Worm (Caenorhabditis elegans) whole organism, L1 larva: ENCODE data around the gene scav-3.

ENCODE experiments used
- F16B12.6 ChIP-seq: fragments of 150-350 bp; optimal IDR thresholded peaks from 2 replicates; lab custom pipeline; 2014; ENCODE audit warnings: missing biosample characterization, missing genetic modification characterization
- aly-2 ChIP-seq: fragments of 150-350 bp; optimal IDR thresholded peaks from 2 replicates; lab custom pipeline; 2014; ENCODE audit warnings: missing biosample characterization, missing genetic modification characterization
- ama-1 ChIP-seq: fragments of 150-350 bp; optimal IDR thresholded peaks from 2 replicates; lab custom pipeline; 2014
- ceh-82 ChIP-seq, 3 experiments: fragments of 150-350 bp in 1 of 3; sonication (generic microtip) in 2 of 3; optimal IDR thresholded peaks; 2 replicates each; lab custom pipeline; 2014 to 2017; ENCODE audit warnings: missing biosample characterization in 3 of 3, missing genetic modification characterization in 3 of 3
- ceh-90 ChIP-seq: sonication (generic microtip); optimal IDR thresholded peaks from 2 replicates; lab custom pipeline; 2016; ENCODE audit warnings: missing genetic modification characterization, missing compliant biosample characterization
- ces-1 ChIP-seq: fragments of 150-350 bp; optimal IDR thresholded peaks from 2 replicates; lab custom pipeline; 2014; ENCODE audit warnings: missing biosample characterization, missing genetic modification reagents, missing genetic modification characterization
- dpl-1 ChIP-seq, 3 experiments: fragments of 150-350 bp in 2 of 3; sonication (generic microtip) in 1 of 3; optimal IDR thresholded peaks; 2 replicates each; lab custom pipeline; 2014 to 2017; ENCODE audit warnings: missing biosample characterization in 3 of 3, missing genetic modification characterization in 3 of 3, missing genetic modification reagents in 3 of 3
- dsc-1 ChIP-seq: sonication (generic microtip); optimal IDR thresholded peaks from 2 replicates; lab custom pipeline; 2016; ENCODE audit warnings: mild to moderate bottlenecking, missing genetic modification characterization, missing compliant biosample characterization
- efl-1 ChIP-seq, 4 experiments: fragments of 150-350 bp; optimal IDR thresholded peaks in 3 of 4; peaks in 1 of 4; 1 replicate in 1 of 4; 2 replicates in 3 of 4; lab custom pipeline; 2014; ENCODE audit warnings: missing biosample characterization in 2 of 4, missing genetic modification characterization in 2 of 4, missing genetic modification reagents in 2 of 4
- efl-3 ChIP-seq: fragments of 200-800 bp; sonication (Bioruptor generic); optimal IDR thresholded peaks from 2 replicates; lab custom pipeline; 2018; ENCODE audit warnings: mild to moderate bottlenecking, missing genetic modification characterization, missing compliant biosample characterization
- elt-2 ChIP-seq: sonication (generic microtip); optimal IDR thresholded peaks from 2 replicates; lab custom pipeline; 2016; ENCODE audit warnings: missing genetic modification characterization, mild to moderate bottlenecking, inconsistent platforms, missing compliant biosample characterization, missing genetic modification reagents
- fkh-10 ChIP-seq: sonication (generic microtip); optimal IDR thresholded peaks from 2 replicates; lab custom pipeline; 2017; ENCODE audit warnings: missing biosample characterization, missing genetic modification reagents, missing genetic modification characterization
- fkh-8 ChIP-seq: sonication (generic microtip); optimal IDR thresholded peaks from 2 replicates; lab custom pipeline; 2016; ENCODE audit warnings: mild to moderate bottlenecking, missing genetic modification characterization, missing compliant biosample characterization
- fos-1 ChIP-seq: fragments of 150-350 bp; optimal IDR thresholded peaks from 2 replicates; lab custom pipeline; 2014; ENCODE audit warnings: missing biosample characterization, missing genetic modification characterization
- lin-14 ChIP-seq: fragments of 200-800 bp; sonication (Bioruptor generic); optimal IDR thresholded peaks from 2 replicates; lab custom pipeline; 2018; ENCODE audit warnings: mild to moderate bottlenecking, missing genetic modification characterization, moderate library complexity, missing compliant biosample characterization
- lin-15B ChIP-seq: fragments of 150-350 bp; sonication (generic microtip); optimal IDR thresholded peaks from 3 replicates; lab custom pipeline; 2014; ENCODE audit warnings: missing biosample characterization, missing genetic modification characterization
- lin-35 ChIP-seq, 2 experiments: fragments of 150-350 bp; optimal IDR thresholded peaks; 2 replicates each; lab custom pipeline; 2014; ENCODE audit warnings: missing biosample characterization in 2 of 2, missing genetic modification characterization in 2 of 2, missing genetic modification reagents in 2 of 2
- lir-3 ChIP-seq: sonication (generic microtip); optimal IDR thresholded peaks from 2 replicates; lab custom pipeline; 2016; ENCODE audit warnings: mild to moderate bottlenecking, missing genetic modification characterization, moderate library complexity, missing compliant biosample characterization; ENCODE audit not compliant: poor library complexity
- lsy-2 ChIP-seq, 2 experiments: fragments of 150-350 bp; optimal IDR thresholded peaks; 2 replicates each; lab custom pipeline; 2014; ENCODE audit warnings: missing biosample characterization in 2 of 2, missing genetic modification characterization in 2 of 2
- mdl-1 ChIP-seq, 2 experiments: fragments of 150-350 bp; optimal IDR thresholded peaks; 2 replicates each; lab custom pipeline; 2014 to 2017; ENCODE audit warnings: missing biosample characterization in 2 of 2, missing genetic modification characterization in 2 of 2, inconsistent platforms in 1 of 2
- mep-1 ChIP-seq: fragments of 150-350 bp; optimal IDR thresholded peaks from 2 replicates; lab custom pipeline; 2014; ENCODE audit warnings: missing biosample characterization, missing genetic modification characterization
- nhr-12 ChIP-seq: sonication (generic microtip); optimal IDR thresholded peaks from 2 replicates; lab custom pipeline; 2017; ENCODE audit warnings: missing biosample characterization, missing genetic modification characterization
- nhr-237 ChIP-seq: fragments of 150-350 bp; optimal IDR thresholded peaks from 2 replicates; lab custom pipeline; 2014; ENCODE audit warnings: missing biosample characterization, missing genetic modification characterization
- nhr-28 ChIP-seq: fragments of 150-350 bp; optimal IDR thresholded peaks from 2 replicates; lab custom pipeline; 2014; ENCODE audit warnings: missing biosample characterization, missing genetic modification characterization
- nhr-47 ChIP-seq: sonication (generic microtip); optimal IDR thresholded peaks from 2 replicates; lab custom pipeline; 2016; ENCODE audit warnings: mild to moderate bottlenecking, missing genetic modification characterization, moderate library complexity, missing compliant biosample characterization
- nhr-90 ChIP-seq: sonication (generic microtip); optimal IDR thresholded peaks from 2 replicates; lab custom pipeline; 2016; ENCODE audit warnings: mild to moderate bottlenecking, missing genetic modification characterization, missing compliant biosample characterization; ENCODE audit not compliant: poor library complexity
- pag-3 ChIP-seq: sonication (generic microtip); optimal IDR thresholded peaks from 2 replicates; lab custom pipeline; 2017; ENCODE audit warnings: missing genetic modification characterization, mild to moderate bottlenecking, missing compliant biosample characterization, antibody characterized with exemption, borderline replicate concordance; ENCODE audit not compliant: insufficient read depth
- snpc-4 ChIP-seq: fragments of 150-350 bp; optimal IDR thresholded peaks from 2 replicates; lab custom pipeline; 2014; ENCODE audit warnings: missing biosample characterization, missing genetic modification characterization
- snu-23 ChIP-seq: sonication (generic microtip); optimal IDR thresholded peaks from 2 replicates; lab custom pipeline; 2016; ENCODE audit warnings: missing genetic modification characterization, missing compliant biosample characterization
- sptf-1 ChIP-seq: fragments of 150-350 bp; optimal IDR thresholded peaks from 2 replicates; lab custom pipeline; 2014; ENCODE audit warnings: missing biosample characterization, missing genetic modification characterization
- sup-37 ChIP-seq: fragments of 200-800 bp; sonication (Bioruptor generic); optimal IDR thresholded peaks from 2 replicates; lab custom pipeline; 2018; ENCODE audit warnings: mild to moderate bottlenecking, missing genetic modification characterization, missing compliant biosample characterization
- swsn-7 ChIP-seq: sonication (generic microtip); optimal IDR thresholded peaks from 2 replicates; lab custom pipeline; 2016; ENCODE audit warnings: missing genetic modification characterization, missing compliant biosample characterization
- tbx-2 ChIP-seq: sonication (generic microtip); optimal IDR thresholded peaks from 2 replicates; lab custom pipeline; 2016; ENCODE audit warnings: missing genetic modification characterization, missing compliant biosample characterization
- unc-30 ChIP-seq: sonication (generic microtip); optimal IDR thresholded peaks from 2 replicates; lab custom pipeline; 2017; ENCODE audit warnings: missing biosample characterization, missing genetic modification characterization
- unc-62 ChIP-seq: fragments of 150-350 bp; optimal IDR thresholded peaks from 2 replicates; lab custom pipeline; 2014; ENCODE audit warnings: missing biosample characterization, missing genetic modification reagents, missing genetic modification characterization
- unc-86 ChIP-seq: sonication (generic microtip); optimal IDR thresholded peaks from 2 replicates; lab custom pipeline; 2016; ENCODE audit warnings: missing genetic modification characterization, missing compliant biosample characterization
- unc-98 ChIP-seq: fragments of 200-800 bp; sonication (Bioruptor generic); IDR thresholded peaks from 2 replicates; pipeline ENCODE4 v1.3.6; 2022; ENCODE audit warnings: missing genetic modification characterization, missing compliant biosample characterization
- vab-15 ChIP-seq: sonication (generic microtip); optimal IDR thresholded peaks from 2 replicates; lab custom pipeline; 2017; ENCODE audit warnings: missing genotype, mild to moderate bottlenecking, missing genetic modification characterization, missing compliant biosample characterization
- xbp-1 ChIP-seq: sonication (generic microtip); optimal IDR thresholded peaks from 2 replicates; lab custom pipeline; 2016; ENCODE audit warnings: missing genetic modification characterization, missing compliant biosample characterization

The scav-3 gene

DNA sequence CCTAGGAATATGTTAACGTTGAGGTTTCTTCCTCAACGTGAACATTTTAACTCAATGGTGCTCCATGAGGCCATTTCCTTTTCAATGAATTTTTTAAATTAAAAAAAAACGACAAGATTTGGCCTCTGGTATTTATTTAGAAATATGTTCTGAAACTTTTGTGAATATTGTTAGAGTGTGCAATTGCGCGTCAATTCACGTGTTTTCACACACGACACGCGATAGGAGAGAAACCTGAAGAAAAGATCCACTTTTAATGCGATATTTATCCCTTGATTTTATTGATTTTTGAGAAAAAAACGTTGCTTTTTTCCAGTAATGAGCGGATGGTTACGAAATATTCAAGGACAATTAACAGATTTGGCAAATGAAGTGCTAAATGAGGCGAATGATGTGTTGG, 42.6 kb upstream of the scav-3 start, which contains the start of gene sql-1 (continued):
- TF ChIP-seq F16B12.6 (tag; lab: Kevin White, UChicago): peak; percentile 79
- TF ChIP-seq sptf-1: no peak
- no peak for TF ChIP-seq ces-1 (GFP tag; lab: Kevin White, UChicago)
- TF ChIP-seq nhr-237 (tag; lab: Kevin White, UChicago): no peak

DNA sequence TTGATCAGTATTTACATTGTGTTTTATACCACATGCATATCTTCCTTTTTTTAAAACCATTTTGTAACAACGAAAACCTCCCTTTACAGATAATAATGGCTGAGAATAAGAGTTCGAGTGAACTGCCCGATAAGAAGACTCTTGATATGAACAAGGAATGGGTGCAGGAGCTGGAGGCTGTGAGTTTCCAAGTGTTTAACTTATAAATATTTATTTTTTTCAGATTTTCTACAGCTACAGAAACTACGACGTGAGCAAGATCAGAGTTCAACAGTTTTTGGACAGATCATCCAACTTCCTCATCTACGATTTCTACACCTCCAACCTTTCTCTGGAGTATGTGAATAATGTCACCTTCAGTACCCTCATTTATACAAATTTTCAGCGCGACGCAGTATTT, 39.8 kb upstream of the scav-3 start, which contains the start of gene herd-1:
TSS of gene herd-1 (plus strand) at position 90 of the 400 bp plus-strand sequence.
- TF ChIP-seq nhr-28 (tag; lab: Kevin White, UChicago) (no peak), unc-30 (tag; lab: Kevin White, UChicago) (no peak), unc-98 (GFP tag; lab: Robert Waterston, UW) (no peak), fkh-8 (no peak), elt-2 (tag; lab: Kevin White, UChicago) (no peak), sup-37 (GFP tag; lab: Kevin White, UChicago) (no peak), lin-15B (tag; lab: Kevin White, UChicago) (no peak), aly-2 (tag; lab: Kevin White, UChicago) (no peak), fos-1 (tag; lab: Kevin White, UChicago) (no peak), ama-1 (lab: Kevin White, UChicago) (no peak), nhr-237 (tag; lab: Kevin White, UChicago) (no peak)
- TF ChIP-seq, all 84 proteins: peak for 0

DNA sequence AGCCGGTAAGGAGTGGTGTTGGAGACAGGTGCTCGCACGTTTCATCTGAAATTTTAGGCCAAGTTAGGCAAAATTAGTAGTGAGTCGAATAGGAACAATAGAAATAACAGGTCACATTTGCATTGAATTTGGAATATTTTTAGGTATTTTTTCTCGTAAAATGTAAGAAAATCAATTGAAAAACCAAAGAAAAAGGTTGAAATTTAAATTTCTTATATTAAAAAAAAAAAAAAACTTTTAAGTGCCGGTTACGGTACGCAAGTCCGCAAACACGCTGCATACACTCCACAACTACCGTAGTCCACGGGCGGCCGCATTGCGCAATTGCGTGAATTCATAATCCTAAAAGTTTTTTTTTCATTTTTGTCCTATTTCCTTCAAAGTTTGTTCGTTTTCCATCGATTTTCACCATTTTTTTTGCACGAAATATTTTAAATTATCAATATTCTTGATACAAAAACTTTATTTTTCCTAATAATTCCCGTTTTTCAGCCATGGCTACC, 39.0 kb upstream of the scav-3 start, which contains the start of the genes Y111B2A.1 and Y111B2A.2:
TSS of gene Y111B2A.1 (minus strand) at position 51 of the 503 bp plus-strand sequence.
TSS of gene Y111B2A.2 (plus strand) at position 493 of the 503 bp plus-strand sequence.
- TF ChIP-seq unc-30 (tag; lab: Kevin White, UChicago) (no peak), lin-14 (no peak), efl-1 (optimal IDR thresholded peaks at IDR 0.05; lab: Kevin White, UChicago) (no peak), efl-1 (GFP tag; optimal IDR thresholded peaks at IDR 0.05 in 1 of 2; lab: Kevin White, UChicago) (peak in 1 of 2 experiments; percentile 66), vab-15 (tag; lab: Kevin White, UChicago) (no peak)

DNA sequence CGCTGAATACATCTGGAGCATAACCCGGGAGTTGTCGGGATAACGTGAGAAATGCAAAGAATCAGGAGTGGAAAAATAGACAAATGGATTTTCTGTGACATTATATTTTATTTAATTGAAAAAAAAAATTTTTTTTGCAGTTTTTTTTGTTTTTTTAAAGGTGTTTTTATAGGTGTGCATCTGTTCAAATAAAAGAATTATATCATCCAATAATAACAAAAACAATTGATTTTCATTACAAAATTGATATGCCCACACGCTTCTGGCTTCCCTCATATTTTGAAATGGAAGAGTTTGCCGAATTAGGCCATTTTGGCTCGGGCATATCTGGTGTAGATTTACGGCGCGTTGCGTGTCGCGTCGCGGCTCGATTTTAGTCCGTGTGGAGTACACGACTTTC, 35.3 kb upstream of the scav-3 start, which contains the start of gene Y49E10.25:
TSS of gene Y49E10.25 (minus strand) at position 101 of the 400 bp plus-strand sequence.
- TF ChIP-seq ceh-90 (tag; lab: Kevin White, UChicago) (no peak), mep-1 (no peak), fkh-8 (no peak), lir-3 (tag; lab: Kevin White, UChicago) (no peak), ces-1 (GFP tag; lab: Kevin White, UChicago) (no peak), lsy-2 (tag; optimal IDR thresholded peaks at IDR 0.05; lab: Kevin White, UChicago) (no peak), efl-3 (GFP tag; lab: Kevin White, UChicago) (no peak)

DNA sequence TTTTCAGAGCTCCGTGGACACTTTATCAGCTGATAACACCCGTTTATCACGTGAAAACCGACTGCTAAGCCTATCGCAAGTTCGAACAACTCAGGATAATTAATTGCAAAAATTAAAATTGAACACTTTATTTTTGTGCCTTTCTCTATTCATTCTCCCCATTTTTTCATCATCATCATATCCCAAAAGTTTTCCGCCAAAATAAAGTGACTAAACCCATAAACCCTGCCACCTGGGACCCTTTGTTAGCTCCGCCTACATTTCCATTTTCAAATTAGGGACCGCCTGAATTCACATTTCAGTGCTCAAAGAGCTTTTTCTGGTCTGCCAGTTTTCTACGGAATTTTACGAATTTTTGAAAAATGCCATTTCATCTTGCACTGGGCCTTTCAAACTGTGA, 27.8 kb upstream of the scav-3 start, which contains the start of gene arrd-16:
TSS of gene arrd-16 (plus strand) at position 301 of the 400 bp plus-strand sequence.
- TF ChIP-seq F16B12.6 (tag; lab: Kevin White, UChicago): no peak
- TF ChIP-seq nhr-90 (tag; lab: Kevin White, UChicago): no peak

DNA sequence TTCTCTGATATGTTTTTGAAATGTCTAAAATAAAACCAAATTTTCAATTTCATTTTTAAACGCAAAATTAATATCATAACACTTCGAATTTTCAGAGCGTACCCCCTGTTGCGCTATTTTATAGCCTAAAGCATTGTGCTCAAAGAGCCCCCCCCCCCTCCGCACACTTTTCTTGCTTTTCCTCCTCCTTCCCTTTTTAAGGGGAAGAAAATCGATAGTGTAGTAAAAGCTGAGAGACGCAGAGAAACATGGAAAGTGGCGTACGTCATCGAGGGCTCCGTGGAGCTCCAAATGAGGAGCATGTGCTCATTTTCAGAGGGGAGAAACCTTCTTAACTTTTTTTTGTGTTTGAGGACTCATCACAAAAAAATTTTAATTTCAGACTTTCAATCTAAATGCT, 15.8 kb upstream of the scav-3 start, which contains the start of gene cccp-1:
TSS of gene cccp-1 (plus strand) at position 377 of the 400 bp plus-strand sequence.
- TF ChIP-seq unc-62 (GFP tag; lab: Kevin White, UChicago) (no peak), dsc-1 (tag; lab: Kevin White, UChicago) (peak; percentile 8), mdl-1 (tag; optimal IDR thresholded peaks at IDR 0.05; lab: Kevin White, UChicago) (peak in 1 of 2 experiments; percentile 6), pag-3 (no peak), mep-1 (peak; percentile 42), lsy-2 (tag; optimal IDR thresholded peaks at IDR 0.05; lab: Kevin White, UChicago) (peak; percentile 8 to 43), dpl-1 (GFP tag; optimal IDR thresholded peaks at IDR 0.05; lab: Kevin White, UChicago) (peak in 1 of 3 experiments; percentile 46), tbx-2 (tag; lab: Kevin White, UChicago) (peak; percentile 8), unc-98 (GFP tag; lab: Robert Waterston, UW) (no peak), snu-23 (GFP tag; lab: Kevin White, UChicago) (peak; percentile 15), fkh-10 (GFP tag; lab: Kevin White, UChicago) (peak; percentile 30), nhr-12 (tag; lab: Kevin White, UChicago) (no peak), lin-14 (peak; percentile 84), ceh-82 (tag; optimal IDR thresholded peaks at IDR 0.05; lab: Kevin White, UChicago) (peak; percentile 18 to 61 (median 47)), lin-35 (GFP tag; optimal IDR thresholded peaks at IDR 0.05; lab: Kevin White, UChicago) (peak in 1 of 2 experiments; percentile 39), xbp-1 (tag; lab: Kevin White, UChicago) (peak; percentile 0), nhr-47 (peak; percentile 58), efl-1 (optimal IDR thresholded peaks at IDR 0.05; lab: Kevin White, UChicago) (peak; percentile 45 to 55), efl-1 (GFP tag; optimal IDR thresholded peaks at IDR 0.05 in 1 of 2; lab: Kevin White, UChicago) (peak in 1 of 2 experiments; percentile 21), unc-86 (peak; percentile 53), fkh-8 (peak; percentile 72), F16B12.6 (tag; lab: Kevin White, UChicago) (peak; percentile 24), snpc-4 (tag; lab: Kevin White, UChicago) (no peak), swsn-7 (peak; percentile 21)
- TF ChIP-seq, all 84 proteins: peak for 18
